Worm (Caenorhabditis elegans) whole organism, young adult: ENCODE data around the gene Y116A8A.4.
A peak's percentile ranks its signal among the peaks of the same experiment; 100 is the strongest.
"Not testable (repeated sequence)": the region's sequence is repeated elsewhere in the genome, so short reads cannot be mapped to it uniquely, and the experiment has no call there.

ENCODE experiments used
- K12H6.12 ChIP-seq: fragments of 200-800 bp; sonication (Bioruptor generic); optimal IDR thresholded peaks from 2 replicates; lab custom pipeline; 2018; ENCODE audit warnings: mild to moderate bottlenecking, missing genetic modification characterization, missing compliant biosample characterization
- ama-1 ChIP-seq, 3 experiments: fragments of 150-350 bp in 1 of 3; sonication (generic microtip) in 2 of 3; optimal IDR thresholded peaks; 2 replicates each; lab custom pipeline; 2014 to 2018; ENCODE audit warnings: missing biosample characterization in 2 of 3, missing genetic modification characterization in 2 of 3, missing genetic modification reagents in 2 of 3
- lag-1 ChIP-seq: fragments of 200-800 bp; sonication (Bioruptor generic); IDR thresholded peaks from 2 replicates; pipeline ENCODE4 v1.3.6; 2022; ENCODE audit warnings: missing genetic modification reagents, missing genetic modification characterization, missing compliant biosample characterization
- nfya-2 ChIP-seq: fragments of 200-800 bp; sonication (Bioruptor generic); IDR thresholded peaks from 2 replicates; pipeline ENCODE4 v1.3.6; 2022; ENCODE audit warnings: missing genetic modification reagents, missing genetic modification characterization, missing compliant biosample characterization
- nhr-90 ChIP-seq: sonication (generic microtip); optimal IDR thresholded peaks from 2 replicates; lab custom pipeline; 2016; ENCODE audit warnings: missing genotype, mild to moderate bottlenecking, missing genetic modification characterization, missing compliant biosample characterization
- pha-4 ChIP-seq: fragments of 150-350 bp; sonication (generic microtip); optimal IDR thresholded peaks from 2 replicates; lab custom pipeline; 2014; ENCODE audit warnings: missing biosample characterization, missing genetic modification reagents, missing genetic modification characterization
- sdz-38 ChIP-seq: sonication (generic microtip); optimal IDR thresholded peaks from 2 replicates; lab custom pipeline; 2016; ENCODE audit warnings: missing genotype, missing genetic modification characterization, missing compliant biosample characterization

ce11 chrIV:16845376-16845775 lies 22.7 kb downstream of the Y116A8A.4 start:
- peak; percentile 89 for TF ChIP-seq lag-1 (GFP tag; lab: Robert Waterston, UW)
- TF ChIP-seq pha-4 (tag; lab: Kevin White, UChicago); nfya-2 (GFP tag; lab: Robert Waterston, UW); nhr-90; ama-1 (optimal IDR thresholded peaks at IDR 0.05; lab: Kevin White, UChicago); ama-1 (GFP tag; optimal IDR thresholded peaks at IDR 0.05; lab: Kevin White, UChicago); sdz-38 (tag; lab: Kevin White, UChicago): not testable (repeated sequence)
- TF ChIP-seq K12H6.12 (tag; lab: Kevin White, UChicago) = peak; percentile 15
